Worm (Caenorhabditis elegans) whole organism, L3 larva: Measurements from ENCODE around the gene C52E4.7.

ENCODE experiments used
- aly-2 ChIP-seq: fragments of 150-350 bp; optimal IDR thresholded peaks from 2 replicates; lab custom pipeline; 2014; ENCODE audit warnings: missing biosample characterization, missing genetic modification characterization
- ama-1 ChIP-seq: fragments of 150-350 bp; optimal IDR thresholded peaks from 2 replicates; lab custom pipeline; 2018
- egl-27 ChIP-seq: sonication (generic microtip); optimal IDR thresholded peaks from 4 replicates; lab custom pipeline; 2017; ENCODE audit warnings: missing biosample characterization, missing genetic modification reagents, missing genetic modification characterization
- hmg-11 ChIP-seq: sonication (generic microtip); optimal IDR thresholded peaks from 2 replicates; lab custom pipeline; 2016; ENCODE audit warnings: missing genetic modification characterization, missing compliant biosample characterization
- lin-39 ChIP-seq: fragments of 150-350 bp; optimal IDR thresholded peaks from 2 replicates; lab custom pipeline; 2018; ENCODE audit warnings: missing biosample characterization, missing genetic modification reagents, missing genetic modification characterization
- nfya-1 ChIP-seq: sonication (generic microtip); optimal IDR thresholded peaks from 2 replicates; lab custom pipeline; 2017; ENCODE audit warnings: missing genetic modification characterization, mild to moderate bottlenecking, missing compliant biosample characterization, antibody characterized with exemption, moderate library complexity; ENCODE audit not compliant: insufficient read depth
- nhr-76 ChIP-seq: fragments of 150-350 bp; sonication (generic microtip); optimal IDR thresholded peaks from 5 replicates; lab custom pipeline; 2014; ENCODE audit warnings: missing biosample characterization, missing genetic modification characterization
- snpc-4 ChIP-seq: fragments of 150-350 bp; optimal IDR thresholded peaks from 2 replicates; lab custom pipeline; 2014; ENCODE audit warnings: missing biosample characterization, missing genetic modification characterization
- tbx-2 ChIP-seq: sonication (generic microtip); optimal IDR thresholded peaks from 2 replicates; lab custom pipeline; 2016; ENCODE audit warnings: mild to moderate bottlenecking, missing genetic modification characterization, missing compliant biosample characterization
- ztf-11 ChIP-seq: fragments of 150-350 bp; optimal IDR thresholded peaks from 2 replicates; lab custom pipeline; 2014; ENCODE audit warnings: missing biosample characterization, missing genetic modification characterization
- ztf-4 ChIP-seq: fragments of 150-350 bp; optimal IDR thresholded peaks from 2 replicates; lab custom pipeline; 2014; ENCODE audit warnings: missing biosample characterization, missing genetic modification characterization

DNA sequence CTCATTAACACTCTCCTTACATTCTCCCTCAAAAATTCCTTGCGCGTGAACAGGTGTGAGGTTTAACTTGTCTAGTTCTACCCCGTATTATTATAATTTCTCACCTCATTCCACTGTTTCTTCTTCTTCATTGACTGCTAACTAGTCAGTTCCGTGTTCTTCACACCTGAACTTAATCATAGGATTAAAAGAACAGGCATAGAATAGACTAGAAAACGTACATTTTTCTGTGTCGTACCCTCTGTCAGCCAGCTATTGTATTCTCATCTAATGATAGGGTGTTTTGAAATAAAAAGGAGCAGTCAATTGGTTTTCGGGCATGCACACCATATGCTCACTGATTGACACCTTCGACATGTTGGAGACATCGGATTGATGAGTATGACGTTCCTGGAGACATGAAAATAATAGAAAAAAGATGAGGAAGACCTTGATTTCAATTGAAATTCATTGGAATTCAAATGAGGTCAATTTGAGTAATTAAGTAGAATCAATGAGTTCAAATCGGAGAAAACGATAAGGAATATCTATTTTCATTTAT lies 46.6 kb upstream of the C52E4.7 start:
- TF ChIP-seq ztf-11 (no peak), hmg-11 (tag; lab: Kevin White, UChicago) (no peak), egl-27 (tag; lab: Kevin White, UChicago) (no peak), ztf-4 (tag; lab: Kevin White, UChicago) (no peak), snpc-4 (no peak), nfya-1 (tag; lab: Kevin White, UChicago) (no peak), aly-2 (tag; lab: Kevin White, UChicago) (no peak), lin-39 (no peak), tbx-2 (tag; lab: Kevin White, UChicago) (no peak), nhr-76 (tag; lab: Kevin White, UChicago) (no peak), ama-1 (lab: Kevin White, UChicago) (no peak)
